Worm (Caenorhabditis elegans) whole organism, mixed stage, embryonic: ENCODE results near the gene F30B5.11.
"Not testable (repeated sequence)": the region's sequence is repeated elsewhere in the genome, so short reads cannot be mapped to it uniquely, and the experiment has no call there.

Experiments
- ces-1 ChIP-seq: fragments of 150-350 bp; optimal IDR thresholded peaks from 2 replicates; lab custom pipeline; 2014; ENCODE audit warnings: missing biosample characterization, missing genetic modification reagents, missing genetic modification characterization
- nhr-12 ChIP-seq: fragments of 150-350 bp; optimal IDR thresholded peaks from 2 replicates; lab custom pipeline; 2014; ENCODE audit warnings: missing biosample characterization, missing genetic modification characterization
- nhr-237 ChIP-seq: fragments of 150-350 bp; optimal IDR thresholded peaks from 2 replicates; lab custom pipeline; 2014; ENCODE audit warnings: missing biosample characterization, missing genetic modification characterization
- sem-2 ChIP-seq: fragments of 200-800 bp; sonication (Bioruptor generic); optimal IDR thresholded peaks from 2 replicates; lab custom pipeline; 2018; ENCODE audit warnings: mild to moderate bottlenecking, missing genetic modification characterization, missing compliant biosample characterization
- unc-39 ChIP-seq: fragments of 150-350 bp; optimal IDR thresholded peaks from 2 replicates; lab custom pipeline; 2014; ENCODE audit warnings: missing biosample characterization, missing genetic modification characterization
- unc-62 ChIP-seq: fragments of 150-350 bp; optimal IDR thresholded peaks from 2 replicates; lab custom pipeline; 2014; ENCODE audit warnings: missing biosample characterization, missing genetic modification reagents, missing genetic modification characterization

DNA sequence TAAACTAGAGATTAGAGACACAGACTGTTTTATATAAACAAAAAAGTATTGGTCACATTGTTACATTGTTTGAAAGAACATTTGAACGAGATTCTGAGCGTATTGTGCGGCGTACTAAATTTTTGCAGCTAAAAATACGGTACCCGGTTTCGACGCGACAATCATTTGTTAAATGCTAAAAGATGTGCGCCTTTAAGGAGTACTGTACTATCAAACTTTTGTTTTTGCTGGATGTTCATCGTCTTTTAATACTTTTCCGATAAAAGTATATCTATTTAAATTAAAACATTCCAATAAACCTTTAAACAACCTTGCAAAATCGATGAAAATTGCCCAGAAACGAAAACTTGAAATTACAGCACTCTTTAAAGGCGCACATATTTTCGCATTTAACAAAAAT is 23.2 kb downstream of the F30B5.11 start, which contains the start of gene K06B9.6:
- TF ChIP-seq sem-2 (GFP tag; lab: Kevin White, UChicago); unc-62 (GFP tag; lab: Kevin White, UChicago); unc-39 (tag; lab: Kevin White, UChicago); nhr-237 (tag; lab: Kevin White, UChicago); nhr-12 (tag; lab: Kevin White, UChicago); ces-1 (GFP tag; lab: Kevin White, UChicago): not testable (repeated sequence)
